Worm (Caenorhabditis elegans) whole organism, midembryonic: ENCODE data around the gene R08E3.1.

Experiments
- T22C8.4 ChIP-seq: fragments of 200-800 bp; sonication (Bioruptor generic); IDR thresholded peaks from 2 replicates; pipeline ENCODE4 v1.3.6; 2022; ENCODE audit warnings: missing genetic modification characterization, missing compliant biosample characterization
- cog-1 ChIP-seq: sonication (generic microtip); optimal IDR thresholded peaks from 2 replicates; lab custom pipeline; 2016; ENCODE audit warnings: missing genetic modification characterization, missing compliant biosample characterization
- flt-1 ChIP-seq: fragments of 200-800 bp; sonication (Bioruptor generic); IDR thresholded peaks from 2 replicates; pipeline ENCODE4 v1.3.6; 2022; ENCODE audit warnings: missing genetic modification characterization, missing compliant biosample characterization
- klf-2 ChIP-seq: fragments of 200-800 bp; sonication (Bioruptor generic); conservative IDR thresholded peaks from 2 replicates; pipeline ENCODE4 v1.3.6; 2022; ENCODE audit warnings: missing genetic modification reagents, missing genetic modification characterization, missing compliant biosample characterization
- med-1 ChIP-seq: sonication (generic microtip); optimal IDR thresholded peaks from 2 replicates; lab custom pipeline; 2017; ENCODE audit warnings: missing genetic modification characterization, mild to moderate bottlenecking, missing compliant biosample characterization, antibody characterized with exemption, missing genetic modification reagents; ENCODE audit not compliant: insufficient read depth
- ref-1 ChIP-seq: fragments of 200-800 bp; sonication (Bioruptor generic); conservative IDR thresholded peaks from 2 replicates; pipeline ENCODE4 v1.3.6; 2022; ENCODE audit warnings: missing genetic modification reagents, missing genetic modification characterization, missing compliant biosample characterization
- tab-1 ChIP-seq: fragments of 200-800 bp; sonication (Bioruptor generic); IDR thresholded peaks from 2 replicates; pipeline ENCODE4 v1.3.6; 2022; ENCODE audit warnings: missing genetic modification characterization, missing compliant biosample characterization
- ztf-23 ChIP-seq: fragments of 200-800 bp; sonication (Bioruptor generic); IDR thresholded peaks from 2 replicates; pipeline ENCODE4 v1.3.6; 2022; ENCODE audit warnings: missing genetic modification reagents, missing genetic modification characterization, missing compliant biosample characterization

DNA sequence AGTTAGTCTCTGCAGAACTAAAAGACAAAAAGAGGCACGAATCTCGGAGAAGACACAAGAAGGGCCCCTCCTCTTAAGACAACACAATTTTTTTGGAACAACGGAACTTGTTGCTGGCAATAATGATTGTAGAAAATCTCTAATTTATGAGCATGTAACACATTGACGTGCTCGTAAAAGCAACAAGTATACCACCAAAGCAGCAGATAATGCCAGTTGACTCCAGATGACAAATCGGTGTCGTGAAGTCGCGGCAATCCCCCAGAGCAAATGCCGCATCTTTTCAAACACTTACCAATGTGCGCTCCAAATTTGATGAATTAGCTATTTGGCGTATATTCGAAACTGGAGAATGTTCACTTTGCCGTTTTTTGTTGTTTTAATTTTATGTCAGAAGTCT is 41.8 kb downstream of the R08E3.1 start:
- TF ChIP-seq ref-1 (GFP tag; lab: Robert Waterston, UW) (no peak), flt-1 (no peak), med-1 (GFP tag; lab: Kevin White, UChicago) (no peak), klf-2 (GFP tag; lab: Robert Waterston, UW) (no peak), T22C8.4 (GFP tag; lab: Robert Waterston, UW) (no peak), cog-1 (tag; lab: Kevin White, UChicago) (no peak), ztf-23 (GFP tag; lab: Robert Waterston, UW) (no peak), tab-1 (GFP tag; lab: Robert Waterston, UW) (no peak)
